Worm (Caenorhabditis elegans) whole organism, young adult: Measurements from ENCODE around the gene C16C10.13.

Source experiments
- B0261.1 ChIP-seq: sonication (generic microtip); optimal IDR thresholded peaks from 2 replicates; lab custom pipeline; 2016; ENCODE audit warnings: mild to moderate bottlenecking, missing genetic modification characterization, moderate library complexity, missing compliant biosample characterization
- B0336.3 ChIP-seq: fragments of 200-800 bp; sonication (Bioruptor generic); IDR thresholded peaks from 2 replicates; pipeline ENCODE4 v1.3.6; 2022; ENCODE audit warnings: missing genetic modification characterization, missing compliant biosample characterization
- C06A6.2 ChIP-seq: fragments of 200-800 bp; sonication (Bioruptor generic); conservative IDR thresholded peaks from 2 replicates; pipeline ENCODE4 v1.3.6; 2022; ENCODE audit warnings: missing genetic modification characterization, missing compliant biosample characterization
- F10E7.11 ChIP-seq: sonication (generic microtip); optimal IDR thresholded peaks from 2 replicates; lab custom pipeline; 2017; ENCODE audit warnings: mild to moderate bottlenecking, missing genetic modification characterization, moderate library complexity, missing compliant biosample characterization
- F52B5.7 ChIP-seq: sonication (generic microtip); optimal IDR thresholded peaks from 2 replicates; lab custom pipeline; 2016; ENCODE audit warnings: mild to moderate bottlenecking, missing genetic modification characterization, missing compliant biosample characterization
- F55B11.4 ChIP-seq: sonication (generic microtip); optimal IDR thresholded peaks from 2 replicates; lab custom pipeline; 2016; ENCODE audit warnings: missing compliant biosample characterization, missing genetic modification characterization, borderline replicate concordance; ENCODE audit not compliant: insufficient read depth
- F57A8.1 ChIP-seq: fragments of 200-800 bp; sonication (Bioruptor generic); optimal IDR thresholded peaks from 2 replicates; lab custom pipeline; 2018; ENCODE audit warnings: mild to moderate bottlenecking, missing genetic modification characterization, moderate library complexity, missing compliant biosample characterization
- F57C9.4 ChIP-seq: sonication (generic microtip); optimal IDR thresholded peaks from 2 replicates; lab custom pipeline; 2017; ENCODE audit warnings: mild to moderate bottlenecking, missing genetic modification characterization, missing compliant biosample characterization
- Y67H2A.10 ChIP-seq: fragments of 200-800 bp; sonication (Bioruptor generic); conservative IDR thresholded peaks from 2 replicates; pipeline ENCODE4 v1.3.6; 2022; ENCODE audit warnings: missing genetic modification reagents, missing genetic modification characterization, missing compliant biosample characterization
- ama-1 ChIP-seq, 3 experiments: fragments of 150-350 bp in 1 of 3; sonication (generic microtip) in 2 of 3; optimal IDR thresholded peaks; 2 replicates each; lab custom pipeline; 2014 to 2018; ENCODE audit warnings: missing biosample characterization in 2 of 3, missing genetic modification characterization in 2 of 3, missing genetic modification reagents in 2 of 3
- attf-5 ChIP-seq: fragments of 200-800 bp; sonication (Bioruptor generic); optimal IDR thresholded peaks from 2 replicates; lab custom pipeline; 2018; ENCODE audit warnings: mild to moderate bottlenecking, missing genetic modification characterization, missing compliant biosample characterization
- attf-6 ChIP-seq: fragments of 200-800 bp; sonication (Bioruptor generic); IDR thresholded peaks from 2 replicates; pipeline ENCODE4 v1.3.6; 2022; ENCODE audit warnings: missing genetic modification reagents, missing genetic modification characterization, missing compliant biosample characterization
- bed-1 ChIP-seq: fragments of 200-800 bp; sonication (Bioruptor generic); IDR thresholded peaks from 2 replicates; pipeline ENCODE4 v1.3.6; 2022; ENCODE audit warnings: missing genetic modification reagents, missing genetic modification characterization, missing compliant biosample characterization
- ceh-27 ChIP-seq: fragments of 200-800 bp; sonication (Bioruptor generic); optimal IDR thresholded peaks from 2 replicates; lab custom pipeline; 2018; ENCODE audit warnings: mild to moderate bottlenecking, missing genetic modification characterization, moderate library complexity, missing compliant biosample characterization
- ceh-40 ChIP-seq: fragments of 200-800 bp; sonication (Bioruptor generic); IDR thresholded peaks from 2 replicates; pipeline ENCODE4 v1.3.6; 2022; ENCODE audit warnings: missing genetic modification characterization, missing compliant biosample characterization
- ceh-58 ChIP-seq: fragments of 200-800 bp; sonication (Bioruptor generic); IDR thresholded peaks from 2 replicates; pipeline ENCODE4 v1.3.6; 2022; ENCODE audit warnings: missing genetic modification characterization, missing compliant biosample characterization
- ekl-4 ChIP-seq: fragments of 200-800 bp; sonication (Bioruptor generic); IDR thresholded peaks from 2 replicates; pipeline ENCODE4 v1.3.6; 2022; ENCODE audit warnings: missing genetic modification reagents, missing genetic modification characterization, missing compliant biosample characterization
- ets-4 ChIP-seq: fragments of 200-800 bp; sonication (Bioruptor generic); optimal IDR thresholded peaks from 2 replicates; lab custom pipeline; 2018; ENCODE audit warnings: mild to moderate bottlenecking, missing genetic modification characterization, missing compliant biosample characterization
- gei-17 ChIP-seq: fragments of 200-800 bp; sonication (Bioruptor generic); optimal IDR thresholded peaks from 2 replicates; lab custom pipeline; 2018; ENCODE audit warnings: mild to moderate bottlenecking, missing genetic modification characterization, missing compliant biosample characterization
- him-1 ChIP-seq: sonication (generic microtip); optimal IDR thresholded peaks from 2 replicates; lab custom pipeline; 2016; ENCODE audit warnings: missing genotype, missing genetic modification reagents, missing genetic modification characterization, missing compliant biosample characterization
- hsf-1 ChIP-seq: fragments of 200-800 bp; sonication (Bioruptor generic); IDR thresholded peaks from 2 replicates; pipeline ENCODE4 v1.3.6; 2022; ENCODE audit warnings: missing genetic modification reagents, missing genetic modification characterization, missing compliant biosample characterization
- let-526 ChIP-seq: fragments of 200-800 bp; sonication (Bioruptor generic); IDR thresholded peaks from 2 replicates; pipeline ENCODE4 v1.3.6; 2022; ENCODE audit warnings: missing genetic modification reagents, missing genetic modification characterization, missing compliant biosample characterization
- lin-26 ChIP-seq: fragments of 200-800 bp; sonication (Bioruptor generic); IDR thresholded peaks from 2 replicates; pipeline ENCODE4 v1.3.6; 2022; ENCODE audit warnings: missing genetic modification reagents, missing genetic modification characterization, missing compliant biosample characterization
- lin-35 ChIP-seq, 3 experiments: fragments of 150-350 bp in 2 of 3; sonication (generic microtip) in 1 of 3; optimal IDR thresholded peaks; 2 replicates each; lab custom pipeline; 2014 to 2018; ENCODE audit warnings: missing biosample characterization in 3 of 3, missing genetic modification characterization in 3 of 3, missing genetic modification reagents in 3 of 3
- lin-40 ChIP-seq: sonication (generic microtip); optimal IDR thresholded peaks from 2 replicates; lab custom pipeline; 2016; ENCODE audit warnings: missing genetic modification characterization, mild to moderate bottlenecking, missing compliant biosample characterization, missing genotype, missing genetic modification reagents
- lsl-1 ChIP-seq: fragments of 200-800 bp; sonication (Bioruptor generic); optimal IDR thresholded peaks from 2 replicates; lab custom pipeline; 2018; ENCODE audit warnings: mild to moderate bottlenecking, missing genetic modification characterization, moderate library complexity, missing compliant biosample characterization
- madf-10 ChIP-seq: sonication (generic microtip); optimal IDR thresholded peaks from 2 replicates; lab custom pipeline; 2016; ENCODE audit warnings: mild to moderate bottlenecking, missing genetic modification characterization, missing compliant biosample characterization
- madf-6 ChIP-seq: fragments of 200-800 bp; sonication (Bioruptor generic); IDR thresholded peaks from 2 replicates; pipeline ENCODE4 v1.3.6; 2022; ENCODE audit warnings: missing genetic modification reagents, missing genetic modification characterization, missing compliant biosample characterization
- mcd-1 ChIP-seq: fragments of 200-800 bp; sonication (Bioruptor generic); IDR thresholded peaks from 2 replicates; pipeline ENCODE4 v1.3.6; 2022; ENCODE audit warnings: missing genetic modification reagents, missing genetic modification characterization, missing compliant biosample characterization
- mel-28 ChIP-seq: sonication (generic microtip); optimal IDR thresholded peaks from 2 replicates; lab custom pipeline; 2016; ENCODE audit warnings: borderline replicate concordance, mild to moderate bottlenecking, missing genetic modification characterization, missing compliant biosample characterization
- mes-4 ChIP-seq: sonication (generic microtip); optimal IDR thresholded peaks from 2 replicates; lab custom pipeline; 2016; ENCODE audit warnings: missing genotype, missing genetic modification characterization, missing compliant biosample characterization
- nfyb-1 ChIP-seq: fragments of 200-800 bp; sonication (Bioruptor generic); IDR thresholded peaks from 2 replicates; pipeline ENCODE4 v1.3.6; 2022; ENCODE audit warnings: missing genetic modification reagents, missing genetic modification characterization, missing compliant biosample characterization
- nhr-120 ChIP-seq: fragments of 200-800 bp; sonication (Bioruptor generic); IDR thresholded peaks from 2 replicates; pipeline ENCODE4 v1.3.6; 2022; ENCODE audit warnings: missing genetic modification characterization, missing compliant biosample characterization
- nhr-80 ChIP-seq: sonication (generic microtip); optimal IDR thresholded peaks from 2 replicates; lab custom pipeline; 2016; ENCODE audit warnings: missing genetic modification characterization, missing compliant biosample characterization
- nhr-90 ChIP-seq: sonication (generic microtip); optimal IDR thresholded peaks from 2 replicates; lab custom pipeline; 2016; ENCODE audit warnings: missing genotype, mild to moderate bottlenecking, missing genetic modification characterization, missing compliant biosample characterization
- rec-8 ChIP-seq, 2 experiments: sonication (generic microtip); optimal IDR thresholded peaks; 2 replicates each; lab custom pipeline; 2016; ENCODE audit warnings: mild to moderate bottlenecking in 2 of 2, missing genetic modification characterization in 2 of 2, missing genetic modification reagents in 2 of 2, missing genotype in 2 of 2, missing biosample characterization in 1 of 2, missing compliant biosample characterization in 1 of 2, moderate library complexity in 1 of 2
- tbp1 ChIP-seq: fragments of 200-800 bp; sonication (Bioruptor generic); optimal IDR thresholded peaks from 2 replicates; lab custom pipeline; 2018; ENCODE audit warnings: mild to moderate bottlenecking, missing genetic modification characterization, missing compliant biosample characterization
- xnd-1 ChIP-seq: sonication (generic microtip); optimal IDR thresholded peaks from 2 replicates; lab custom pipeline; 2016; ENCODE audit warnings: missing genotype, missing genetic modification reagents, missing genetic modification characterization, missing compliant biosample characterization
- zim-3 ChIP-seq: sonication (generic microtip); optimal IDR thresholded peaks from 2 replicates; lab custom pipeline; 2017; ENCODE audit warnings: mild to moderate bottlenecking, missing genetic modification characterization, moderate library complexity, missing compliant biosample characterization
- ztf-26 ChIP-seq: sonication (generic microtip); optimal IDR thresholded peaks from 2 replicates; lab custom pipeline; 2017; ENCODE audit warnings: missing genetic modification characterization, missing compliant biosample characterization
- ztf-28 ChIP-seq: fragments of 200-800 bp; sonication (Bioruptor generic); IDR thresholded peaks from 2 replicates; pipeline ENCODE4 v1.3.6; 2022; ENCODE audit warnings: missing genetic modification reagents, missing genetic modification characterization, missing compliant biosample characterization

C16C10.13 gene

ce11 chrIII:4195306-4196008, 19.2 kb downstream of the C16C10.13 start (continued):
- TF ChIP-seq ceh-27 (GFP tag; lab: Kevin White, UChicago) (peak; percentile 42), F57C9.4 (tag; lab: Kevin White, UChicago) (peak; percentile 62), F55B11.4 (tag; lab: Kevin White, UChicago) (no peak), nfyb-1 (GFP tag; lab: Robert Waterston, UW) (peak; percentile 91), ekl-4 (peak; percentile 83), Y67H2A.10 (GFP tag; lab: Robert Waterston, UW) (no peak), ceh-40 (GFP tag; lab: Robert Waterston, UW) (peak; percentile 64; the same call in 1 of the 2 replicates), nhr-90 (tag; lab: Kevin White, UChicago) (peak; percentile 59), ztf-26 (tag; lab: Kevin White, UChicago) (peak; percentile 56), let-526 (0 out of 2 replicates have a peak, but pooled peaks have one; percentile 49), tbp1 (GFP tag; lab: Kevin White, UChicago) (peak; percentile 41), zim-3 (tag; lab: Kevin White, UChicago) (peak; percentile 74), F57A8.1 (GFP tag; lab: Kevin White, UChicago) (no peak), hsf-1 (GFP tag; lab: Robert Waterston, UW) (peak; percentile 30; the same call in 1 of the 2 replicates), B0261.1 (tag; lab: Kevin White, UChicago) (peak; percentile 14), mcd-1 (GFP tag; lab: Robert Waterston, UW) (0 out of 2 replicates have a peak, but pooled peaks have one; percentile 19), nhr-80 (peak; percentile 6), gei-17 (GFP tag; lab: Kevin White, UChicago) (peak; percentile 73), ama-1 (optimal IDR thresholded peaks at IDR 0.05; lab: Kevin White, UChicago) (peak; percentile 96), ama-1 (GFP tag; optimal IDR thresholded peaks at IDR 0.05; lab: Kevin White, UChicago) (peak in 1 of 2 experiments; percentile 68), lin-35 (GFP tag; optimal IDR thresholded peaks at IDR 0.05; lab: Kevin White, UChicago) (peak in 1 of 3 experiments; percentile 62), B0336.3 (GFP tag; lab: Robert Waterston, UW) (peak; percentile 95), xnd-1 (no peak), madf-10 (tag; lab: Kevin White, UChicago) (peak; percentile 33), mel-28 (tag; lab: Kevin White, UChicago) (peak; percentile 54), attf-6 (0 out of 2 replicates have a peak, but pooled peaks have one; percentile 9), rec-8 (tag; optimal IDR thresholded peaks at IDR 0.05; lab: Kevin White, UChicago) (peak in 1 of 2 experiments; percentile 29), F52B5.7 (tag; lab: Kevin White, UChicago) (peak; percentile 46), lin-26 (GFP tag; lab: Robert Waterston, UW) (peak; percentile 41; the same call in 1 of the 2 replicates), attf-5 (GFP tag; lab: Kevin White, UChicago) (peak; percentile 24), lin-40 (tag; lab: Kevin White, UChicago) (peak; percentile 57), bed-1 (no peak), mes-4 (tag; lab: Kevin White, UChicago) (no peak), ets-4 (GFP tag; lab: Kevin White, UChicago) (peak; percentile 11), ceh-58 (GFP tag; lab: Robert Waterston, UW) (no peak), nhr-120 (GFP tag; lab: Robert Waterston, UW) (peak; percentile 93), C06A6.2 (GFP tag; lab: Robert Waterston, UW) (peak; percentile 58; the same call in 1 of the 2 replicates), lsl-1 (GFP tag; lab: Kevin White, UChicago) (no peak), him-1 (no peak), madf-6 (GFP tag; lab: Robert Waterston, UW) (peak; percentile 66), F10E7.11 (peak; percentile 63), ztf-28 (no peak)
